Worm (Caenorhabditis elegans) whole organism, mixed stage, embryonic: ENCODE data around the gene srg-46.

ENCODE experiments used
- M03D4.4 ChIP-seq: sonication (generic microtip); optimal IDR thresholded peaks from 2 replicates; lab custom pipeline; 2017; ENCODE audit warnings: mild to moderate bottlenecking, missing genetic modification characterization, missing compliant biosample characterization
- bed-3 ChIP-seq: fragments of 200-800 bp; sonication (Bioruptor generic); optimal IDR thresholded peaks from 3 replicates; lab custom pipeline; 2018; ENCODE audit warnings: mild to moderate bottlenecking, missing genetic modification characterization, moderate library complexity, missing compliant biosample characterization
- blmp-1 ChIP-seq: fragments of 150-350 bp; optimal IDR thresholded peaks from 2 replicates; lab custom pipeline; 2014; ENCODE audit warnings: missing biosample characterization, missing genetic modification characterization
- ceh-39 ChIP-seq: fragments of 150-350 bp; optimal IDR thresholded peaks from 2 replicates; lab custom pipeline; 2014; ENCODE audit warnings: missing biosample characterization, missing genetic modification characterization
- ceh-43 ChIP-seq: fragments of 200-800 bp; sonication (Bioruptor generic); optimal IDR thresholded peaks from 2 replicates; lab custom pipeline; 2018; ENCODE audit warnings: mild to moderate bottlenecking, missing genetic modification characterization, moderate library complexity, missing compliant biosample characterization
- ceh-83 ChIP-seq: fragments of 200-800 bp; sonication (Bioruptor generic); optimal IDR thresholded peaks from 2 replicates; lab custom pipeline; 2018; ENCODE audit warnings: mild to moderate bottlenecking, missing genetic modification characterization, missing compliant biosample characterization
- ces-1 ChIP-seq: fragments of 150-350 bp; optimal IDR thresholded peaks from 2 replicates; lab custom pipeline; 2014; ENCODE audit warnings: missing biosample characterization, missing genetic modification reagents, missing genetic modification characterization
- cnd-1 ChIP-seq: fragments of 200-800 bp; sonication (Bioruptor generic); optimal IDR thresholded peaks from 2 replicates; lab custom pipeline; 2018; ENCODE audit warnings: mild to moderate bottlenecking, missing genetic modification characterization, missing compliant biosample characterization
- drap-1 ChIP-seq: fragments of 200-800 bp; sonication (Bioruptor generic); optimal IDR thresholded peaks from 3 replicates; lab custom pipeline; 2018; ENCODE audit warnings: mild to moderate bottlenecking, missing genetic modification characterization, missing compliant biosample characterization
- elt-1 ChIP-seq: sonication (generic microtip); optimal IDR thresholded peaks from 2 replicates; lab custom pipeline; 2017; ENCODE audit warnings: missing genetic modification characterization, mild to moderate bottlenecking, missing compliant biosample characterization, antibody characterized with exemption, moderate library complexity, borderline replicate concordance; ENCODE audit not compliant: insufficient read depth
- elt-3 ChIP-seq: fragments of 150-350 bp; optimal IDR thresholded peaks from 2 replicates; lab custom pipeline; 2014; ENCODE audit warnings: missing biosample characterization, missing genetic modification characterization
- flh-1 ChIP-seq: fragments of 200-800 bp; sonication (Bioruptor generic); optimal IDR thresholded peaks from 2 replicates; lab custom pipeline; 2018; ENCODE audit warnings: mild to moderate bottlenecking, missing genetic modification characterization, moderate library complexity, missing compliant biosample characterization
- ham-2 ChIP-seq: fragments of 200-800 bp; sonication (Bioruptor generic); optimal IDR thresholded peaks from 2 replicates; lab custom pipeline; 2018; ENCODE audit warnings: mild to moderate bottlenecking, missing genetic modification characterization, missing compliant biosample characterization
- hlh-1 ChIP-seq: fragments of 150-350 bp; optimal IDR thresholded peaks from 2 replicates; lab custom pipeline; 2014; ENCODE audit warnings: missing biosample characterization, missing genetic modification reagents, missing genetic modification characterization
- lin-13 ChIP-seq: fragments of 150-350 bp; optimal IDR thresholded peaks from 2 replicates; lab custom pipeline; 2014; ENCODE audit warnings: missing biosample characterization, missing genetic modification characterization
- lin-32 ChIP-seq: fragments of 200-800 bp; sonication (Bioruptor generic); optimal IDR thresholded peaks from 2 replicates; lab custom pipeline; 2018; ENCODE audit warnings: mild to moderate bottlenecking, missing genetic modification characterization, missing compliant biosample characterization
- lsy-2 ChIP-seq: fragments of 150-350 bp; optimal IDR thresholded peaks from 2 replicates; lab custom pipeline; 2014; ENCODE audit warnings: missing biosample characterization, missing genetic modification characterization
- mab-5 ChIP-seq: fragments of 150-350 bp; optimal IDR thresholded peaks from 2 replicates; lab custom pipeline; 2014; ENCODE audit warnings: missing biosample characterization, missing genetic modification characterization
- mep-1 ChIP-seq: fragments of 150-350 bp; optimal IDR thresholded peaks from 2 replicates; lab custom pipeline; 2017; ENCODE audit warnings: missing biosample characterization, missing genetic modification reagents, missing genetic modification characterization, inconsistent platforms
- mls-2 ChIP-seq: sonication (generic microtip); optimal IDR thresholded peaks from 2 replicates; lab custom pipeline; 2016; ENCODE audit warnings: mild to moderate bottlenecking, missing genetic modification characterization, moderate library complexity, missing compliant biosample characterization
- nhr-12 ChIP-seq: fragments of 150-350 bp; optimal IDR thresholded peaks from 2 replicates; lab custom pipeline; 2014; ENCODE audit warnings: missing biosample characterization, missing genetic modification characterization
- nhr-2 ChIP-seq: fragments of 150-350 bp; optimal IDR thresholded peaks from 2 replicates; lab custom pipeline; 2014; ENCODE audit warnings: missing biosample characterization, missing genetic modification characterization
- nhr-237 ChIP-seq: fragments of 150-350 bp; optimal IDR thresholded peaks from 2 replicates; lab custom pipeline; 2014; ENCODE audit warnings: missing biosample characterization, missing genetic modification characterization
- nhr-28 ChIP-seq: fragments of 150-350 bp; optimal IDR thresholded peaks from 2 replicates; lab custom pipeline; 2014; ENCODE audit warnings: missing biosample characterization, missing genetic modification characterization
- nhr-76 ChIP-seq: sonication (generic microtip); optimal IDR thresholded peaks from 2 replicates; lab custom pipeline; 2017; ENCODE audit warnings: missing biosample characterization, missing genetic modification characterization
- pha-4 ChIP-seq: fragments of 150-350 bp; optimal IDR thresholded peaks from 2 replicates; lab custom pipeline; 2018; ENCODE audit warnings: missing biosample characterization, missing genetic modification reagents, missing genetic modification characterization
- sem-2 ChIP-seq: fragments of 200-800 bp; sonication (Bioruptor generic); optimal IDR thresholded peaks from 2 replicates; lab custom pipeline; 2018; ENCODE audit warnings: mild to moderate bottlenecking, missing genetic modification characterization, missing compliant biosample characterization
- snpc-4 ChIP-seq: fragments of 150-350 bp; optimal IDR thresholded peaks from 2 replicates; lab custom pipeline; 2014; ENCODE audit warnings: missing biosample characterization, missing genetic modification characterization
- sptf-1 ChIP-seq: sonication (generic microtip); optimal IDR thresholded peaks from 2 replicates; lab custom pipeline; 2017; ENCODE audit warnings: mild to moderate bottlenecking, missing genetic modification characterization, moderate library complexity, missing compliant biosample characterization
- tbx-8 ChIP-seq: fragments of 200-800 bp; sonication (Bioruptor generic); optimal IDR thresholded peaks from 2 replicates; lab custom pipeline; 2018; ENCODE audit warnings: mild to moderate bottlenecking, missing genetic modification characterization, moderate library complexity, missing compliant biosample characterization
- unc-120 ChIP-seq: sonication (generic microtip); optimal IDR thresholded peaks from 2 replicates; lab custom pipeline; 2017; ENCODE audit warnings: missing genetic modification characterization, missing compliant biosample characterization; ENCODE audit not compliant: poor library complexity, severe bottlenecking
- unc-39 ChIP-seq: fragments of 150-350 bp; optimal IDR thresholded peaks from 2 replicates; lab custom pipeline; 2014; ENCODE audit warnings: missing biosample characterization, missing genetic modification characterization
- unc-62 ChIP-seq: fragments of 150-350 bp; optimal IDR thresholded peaks from 2 replicates; lab custom pipeline; 2014; ENCODE audit warnings: missing biosample characterization, missing genetic modification reagents, missing genetic modification characterization
- zip-8 ChIP-seq: fragments of 150-350 bp; optimal IDR thresholded peaks from 2 replicates; lab custom pipeline; 2014; ENCODE audit warnings: missing biosample characterization, missing genetic modification characterization
- ztf-11 ChIP-seq: fragments of 150-350 bp; optimal IDR thresholded peaks from 2 replicates; lab custom pipeline; 2014; ENCODE audit warnings: missing biosample characterization, missing genetic modification characterization

srg-46 gene

DNA sequence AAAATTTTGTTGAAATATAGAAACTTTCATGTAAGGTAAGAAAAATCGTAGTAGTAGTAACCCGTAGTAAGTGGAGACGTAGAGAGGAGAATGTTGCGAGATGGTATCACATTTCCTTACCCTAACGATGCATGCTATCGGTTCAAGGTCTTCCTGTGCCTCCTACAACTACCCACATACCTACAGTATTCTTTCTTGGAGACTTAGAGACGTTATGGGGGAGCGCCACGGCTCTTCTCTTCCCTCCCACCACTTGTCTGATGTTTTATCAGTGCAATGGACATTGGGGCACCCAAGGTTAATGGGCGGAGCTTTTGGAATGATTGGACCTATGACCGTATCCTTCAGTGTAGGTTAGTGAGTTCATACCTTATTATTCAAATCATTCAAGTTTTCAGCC lies 27.4 kb downstream of the srg-46 start:
- TF ChIP-seq lsy-2 (tag; lab: Kevin White, UChicago) (peak; percentile 16), cnd-1 (no peak), unc-39 (tag; lab: Kevin White, UChicago) (no peak), ham-2 (GFP tag; lab: Kevin White, UChicago) (peak; percentile 22)

- TF ChIP-seq ces-1 (GFP tag; lab: Kevin White, UChicago) (peak; percentile 97), lin-32 (no peak), blmp-1 (peak; percentile 88), unc-120 (tag; lab: Kevin White, UChicago) (peak; percentile 26)
Observed at ce11 chrV:13391378-13392258, 28.1 kb downstream of the srg-46 start, which contains the start of gene somi-1. Gene somi-1, minus strand, starts transcription at chrV:13391395.

DNA sequence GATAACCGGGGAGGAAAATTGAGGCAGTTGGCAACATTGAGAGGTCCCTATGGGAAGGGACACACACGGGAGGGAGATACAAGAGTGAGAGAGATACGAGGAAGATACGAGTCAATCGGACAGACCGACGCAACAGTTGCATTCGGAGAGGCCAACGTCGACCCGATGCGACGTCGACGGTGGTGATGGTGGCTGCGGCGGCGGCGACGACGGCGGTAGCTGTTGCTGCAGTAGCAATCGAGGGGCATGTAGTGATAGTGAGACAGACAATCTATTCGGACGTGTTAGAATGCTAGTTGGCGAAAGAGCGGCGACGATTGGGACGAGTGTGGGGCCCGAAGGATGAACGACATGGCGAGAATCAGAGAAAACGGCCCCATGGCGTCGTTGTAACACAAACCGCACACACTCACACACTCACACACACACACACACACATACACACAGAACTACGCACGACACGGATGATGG lies 29.9 kb downstream of the srg-46 start:
- no peak for TF ChIP-seq elt-3
- TF ChIP-seq ceh-83 (GFP tag; lab: Kevin White, UChicago): no peak
- no peak for TF ChIP-seq nhr-28 (tag; lab: Kevin White, UChicago)
- peak; percentile 86 for TF ChIP-seq hlh-1 (tag; lab: Kevin White, UChicago)
- no peak for TF ChIP-seq tbx-8 (GFP tag; lab: Kevin White, UChicago)
- no peak for TF ChIP-seq ceh-39 (tag; lab: Kevin White, UChicago)
- peak; percentile 8 for TF ChIP-seq zip-8 (tag; lab: Kevin White, UChicago)
- TF ChIP-seq mls-2 (tag; lab: Kevin White, UChicago): no peak
- TF ChIP-seq unc-39 (tag; lab: Kevin White, UChicago): no peak
- peak; percentile 39 for TF ChIP-seq flh-1
- TF ChIP-seq elt-1: peak; percentile 32
- peak; percentile 61 for TF ChIP-seq ham-2 (GFP tag; lab: Kevin White, UChicago)
- TF ChIP-seq mep-1: no peak
- peak; percentile 46 for TF ChIP-seq sptf-1 (tag; lab: Kevin White, UChicago)
- TF ChIP-seq ceh-43: no peak
- peak; percentile 19 for TF ChIP-seq drap-1 (GFP tag; lab: Kevin White, UChicago)
- TF ChIP-seq unc-62 (GFP tag; lab: Kevin White, UChicago): peak; percentile 17
- no peak for TF ChIP-seq blmp-1
- no peak for TF ChIP-seq sem-2 (GFP tag; lab: Kevin White, UChicago)
- peak; percentile 42 for TF ChIP-seq cnd-1
- TF ChIP-seq nhr-2 (tag; lab: Kevin White, UChicago): no peak
- no peak for TF ChIP-seq lin-13 (tag; lab: Kevin White, UChicago)
- peak; percentile 91 for TF ChIP-seq unc-120 (tag; lab: Kevin White, UChicago)
- TF ChIP-seq mab-5 (tag; lab: Kevin White, UChicago): no peak
- TF ChIP-seq lin-32: no peak
- TF ChIP-seq pha-4: no peak
- no peak for TF ChIP-seq nhr-12 (tag; lab: Kevin White, UChicago)
- TF ChIP-seq M03D4.4 (tag; lab: Kevin White, UChicago): peak; percentile 52
- TF ChIP-seq snpc-4 (tag; lab: Kevin White, UChicago): no peak
- no peak for TF ChIP-seq lsy-2 (tag; lab: Kevin White, UChicago)
- TF ChIP-seq bed-3 (GFP tag; lab: Kevin White, UChicago): no peak
- no peak for TF ChIP-seq ztf-11 (tag; lab: Kevin White, UChicago)
- no peak for TF ChIP-seq nhr-76
- no peak for TF ChIP-seq nhr-237 (tag; lab: Kevin White, UChicago)
- peak; percentile 12 for TF ChIP-seq ces-1 (GFP tag; lab: Kevin White, UChicago)
- TF ChIP-seq, all 35 proteins: peak for 12
